Worm (Caenorhabditis elegans) whole organism, late embryonic: ENCODE results near the gene ztf-8.
A peak's percentile ranks its signal among the peaks of the same experiment; 100 is the strongest.

Experiments
- C08G9.2 ChIP-seq: sonication (generic microtip); optimal IDR thresholded peaks from 2 replicates; lab custom pipeline; 2016; ENCODE audit warnings: mild to moderate bottlenecking, missing genetic modification characterization, moderate library complexity, missing compliant biosample characterization
- C38D4.7 ChIP-seq: fragments of 200-800 bp; sonication (Bioruptor generic); optimal IDR thresholded peaks from 2 replicates; lab custom pipeline; 2018; ENCODE audit warnings: mild to moderate bottlenecking, missing genetic modification characterization, moderate library complexity, missing compliant biosample characterization
- K02D7.2 ChIP-seq: sonication (generic microtip); optimal IDR thresholded peaks from 2 replicates; lab custom pipeline; 2017; ENCODE audit warnings: mild to moderate bottlenecking, missing genetic modification characterization, missing compliant biosample characterization
- K09A11.1 ChIP-seq: sonication (generic microtip); optimal IDR thresholded peaks from 2 replicates; lab custom pipeline; 2017; ENCODE audit warnings: antibody characterized with exemption, mild to moderate bottlenecking, missing genetic modification characterization, missing compliant biosample characterization; ENCODE audit not compliant: insufficient read depth
- T23F11.4 ChIP-seq: fragments of 200-800 bp; sonication (Bioruptor generic); optimal IDR thresholded peaks from 2 replicates; lab custom pipeline; 2018; ENCODE audit warnings: mild to moderate bottlenecking, missing genetic modification characterization, missing compliant biosample characterization
- Y22D7AL.16 ChIP-seq: sonication (generic microtip); optimal IDR thresholded peaks from 2 replicates; lab custom pipeline; 2016; ENCODE audit warnings: missing genetic modification characterization, missing compliant biosample characterization
- ahr-1 ChIP-seq: sonication (generic microtip); optimal IDR thresholded peaks from 2 replicates; lab custom pipeline; 2016; ENCODE audit warnings: missing genetic modification characterization, missing compliant biosample characterization
- ama-1 ChIP-seq: fragments of 150-350 bp; optimal IDR thresholded peaks from 2 replicates; lab custom pipeline; 2014
- ceh-18 ChIP-seq: sonication (generic microtip); optimal IDR thresholded peaks from 2 replicates; lab custom pipeline; 2016; ENCODE audit warnings: missing genetic modification characterization, missing compliant biosample characterization
- ceh-30 ChIP-seq: fragments of 150-350 bp; optimal IDR thresholded peaks from 2 replicates; lab custom pipeline; 2014; ENCODE audit warnings: missing biosample characterization, missing genetic modification characterization
- ceh-34 ChIP-seq: sonication (generic microtip); optimal IDR thresholded peaks from 2 replicates; lab custom pipeline; 2016; ENCODE audit warnings: mild to moderate bottlenecking, missing genetic modification characterization, missing compliant biosample characterization
- ceh-45 ChIP-seq: fragments of 200-800 bp; sonication (Bioruptor generic); IDR thresholded peaks from 2 replicates; pipeline ENCODE4 v1.3.6; 2022; ENCODE audit warnings: missing genetic modification reagents, missing genetic modification characterization, missing compliant biosample characterization
- ceh-48 ChIP-seq: sonication (generic microtip); optimal IDR thresholded peaks from 2 replicates; lab custom pipeline; 2016; ENCODE audit warnings: missing genetic modification characterization, inconsistent platforms, missing compliant biosample characterization
- ceh-9 ChIP-seq: sonication (generic microtip); optimal IDR thresholded peaks from 2 replicates; lab custom pipeline; 2016; ENCODE audit warnings: mild to moderate bottlenecking, missing genetic modification characterization, inconsistent platforms, missing compliant biosample characterization
- dmd-4 ChIP-seq: sonication (generic microtip); optimal IDR thresholded peaks from 2 replicates; lab custom pipeline; 2016; ENCODE audit warnings: borderline replicate concordance, missing genetic modification characterization, missing compliant biosample characterization
- fkh-10 ChIP-seq: fragments of 150-350 bp; optimal IDR thresholded peaks from 2 replicates; lab custom pipeline; 2014; ENCODE audit warnings: missing biosample characterization, missing genetic modification reagents, missing genetic modification characterization
- fkh-6 ChIP-seq: sonication (generic microtip); optimal IDR thresholded peaks from 2 replicates; lab custom pipeline; 2016; ENCODE audit warnings: missing genetic modification characterization, missing compliant biosample characterization
- hlh-13 ChIP-seq: fragments of 200-800 bp; sonication (Bioruptor generic); optimal IDR thresholded peaks from 2 replicates; lab custom pipeline; 2018; ENCODE audit warnings: mild to moderate bottlenecking, missing genetic modification characterization, missing compliant biosample characterization
- hlh-30 ChIP-seq: sonication (generic microtip); optimal IDR thresholded peaks from 2 replicates; lab custom pipeline; 2017; ENCODE audit warnings: antibody characterized with exemption, missing genetic modification characterization, missing compliant biosample characterization; ENCODE audit not compliant: insufficient read depth
- hlh-6 ChIP-seq: sonication (generic microtip); optimal IDR thresholded peaks from 2 replicates; lab custom pipeline; 2016; ENCODE audit warnings: missing genotype, missing genetic modification characterization, missing compliant biosample characterization
- hlh-8 ChIP-seq: sonication (generic microtip); optimal IDR thresholded peaks from 2 replicates; lab custom pipeline; 2016; ENCODE audit warnings: missing genotype, missing genetic modification characterization, missing compliant biosample characterization
- lim-6 ChIP-seq: sonication (generic microtip); optimal IDR thresholded peaks from 2 replicates; lab custom pipeline; 2016; ENCODE audit warnings: missing genetic modification characterization, missing compliant biosample characterization
- lin-11 ChIP-seq: fragments of 200-800 bp; sonication (Bioruptor generic); optimal IDR thresholded peaks from 2 replicates; lab custom pipeline; 2018; ENCODE audit warnings: mild to moderate bottlenecking, missing genetic modification characterization, missing compliant biosample characterization
- madf-2 ChIP-seq: sonication (generic microtip); optimal IDR thresholded peaks from 2 replicates; lab custom pipeline; 2017; ENCODE audit warnings: missing genetic modification characterization, missing compliant biosample characterization
- mec-3 ChIP-seq: sonication (generic microtip); optimal IDR thresholded peaks from 2 replicates; lab custom pipeline; 2016; ENCODE audit warnings: borderline replicate concordance, missing genetic modification characterization, missing compliant biosample characterization
- nfya-1 ChIP-seq: sonication (generic microtip); optimal IDR thresholded peaks from 2 replicates; lab custom pipeline; 2017; ENCODE audit warnings: missing genetic modification characterization, mild to moderate bottlenecking, missing compliant biosample characterization, antibody characterized with exemption, moderate library complexity
- nhr-11 ChIP-seq: fragments of 150-350 bp; optimal IDR thresholded peaks from 2 replicates; lab custom pipeline; 2014; ENCODE audit warnings: missing biosample characterization, missing genetic modification characterization
- npax-4 ChIP-seq: sonication (generic microtip); optimal IDR thresholded peaks from 2 replicates; lab custom pipeline; 2016; ENCODE audit warnings: missing genetic modification characterization, missing compliant biosample characterization
- odd-2 ChIP-seq: sonication (generic microtip); optimal IDR thresholded peaks from 2 replicates; lab custom pipeline; 2017; ENCODE audit warnings: antibody characterized with exemption, mild to moderate bottlenecking, missing genetic modification characterization, missing compliant biosample characterization
- pag-3 ChIP-seq: sonication (generic microtip); optimal IDR thresholded peaks from 2 replicates; lab custom pipeline; 2016; ENCODE audit warnings: missing compliant biosample characterization, missing genetic modification characterization, borderline replicate concordance
- pat-9 ChIP-seq: fragments of 200-800 bp; sonication (Bioruptor generic); optimal IDR thresholded peaks from 2 replicates; lab custom pipeline; 2018; ENCODE audit warnings: mild to moderate bottlenecking, missing genetic modification characterization, moderate library complexity, missing compliant biosample characterization
- pha-4 ChIP-seq: fragments of 150-350 bp; optimal IDR thresholded peaks from 2 replicates; lab custom pipeline; 2018; ENCODE audit warnings: missing biosample characterization, missing genetic modification reagents, missing genetic modification characterization
- pros-1 ChIP-seq: fragments of 150-350 bp; optimal IDR thresholded peaks from 2 replicates; lab custom pipeline; 2014; ENCODE audit warnings: missing biosample characterization, missing genetic modification reagents, missing genetic modification characterization
- ref-2 ChIP-seq: sonication (generic microtip); optimal IDR thresholded peaks from 2 replicates; lab custom pipeline; 2016; ENCODE audit warnings: missing genetic modification characterization, missing compliant biosample characterization
- rnt-1 ChIP-seq: sonication (generic microtip); optimal IDR thresholded peaks from 2 replicates; lab custom pipeline; 2016; ENCODE audit warnings: missing genetic modification characterization, missing compliant biosample characterization
- sox-4 ChIP-seq: sonication (generic microtip); optimal IDR thresholded peaks from 2 replicates; lab custom pipeline; 2017; ENCODE audit warnings: mild to moderate bottlenecking, missing genetic modification characterization, inconsistent platforms, missing compliant biosample characterization
- tbx-2 ChIP-seq: sonication (generic microtip); optimal IDR thresholded peaks from 2 replicates; lab custom pipeline; 2016; ENCODE audit warnings: missing genetic modification characterization, missing compliant biosample characterization
- ttx-3 ChIP-seq: sonication (generic microtip); optimal IDR thresholded peaks from 2 replicates; lab custom pipeline; 2016; ENCODE audit warnings: missing genetic modification reagents, missing genetic modification characterization, missing compliant biosample characterization
- unc-3 ChIP-seq, 2 experiments: fragments of 200-800 bp in 1 of 2; sonication (Bioruptor generic) in 1 of 2; sonication (generic microtip) in 1 of 2; conservative IDR thresholded peaks in 1 of 2; optimal IDR thresholded peaks in 1 of 2; 2 replicates each; pipeline versions ENCODE4 v1.3.6 to Lab custom; 2016 to 2022; ENCODE audit warnings: missing compliant biosample characterization in 2 of 2, missing genetic modification characterization in 2 of 2, missing genetic modification reagents in 1 of 2

ztf-8 gene

DNA sequence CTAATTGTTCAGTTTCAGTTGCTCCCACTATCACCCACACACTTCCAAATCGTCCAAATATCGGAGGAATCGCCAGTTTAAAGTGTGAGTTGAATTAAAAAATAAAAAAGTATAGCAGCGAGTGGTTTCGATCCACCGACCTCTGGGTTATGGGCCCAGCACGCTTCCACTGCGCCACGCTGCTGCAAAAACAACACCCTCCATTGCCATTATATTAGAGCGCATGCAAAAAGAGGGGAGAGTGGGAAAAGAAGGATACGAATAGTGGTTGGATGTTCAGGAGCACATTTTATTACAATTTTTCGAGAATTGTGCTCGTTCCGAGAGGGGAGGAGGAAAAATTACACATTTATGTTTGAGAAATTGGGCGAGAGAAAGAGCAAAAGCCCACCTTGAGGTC, 21.6 kb upstream of the ztf-8 start (continued):
- TF ChIP-seq T23F11.4 (peak; percentile 81), pros-1 (tag; lab: Kevin White, UChicago) (no peak), ref-2 (peak; percentile 87), hlh-6 (tag; lab: Kevin White, UChicago) (peak; percentile 94), madf-2 (tag; lab: Kevin White, UChicago) (peak; percentile 77), dmd-4 (peak; percentile 73), ceh-45 (peak; percentile 80), mec-3 (tag; lab: Kevin White, UChicago) (peak; percentile 44), ahr-1 (tag; lab: Kevin White, UChicago) (peak; percentile 61), hlh-13 (GFP tag; lab: Kevin White, UChicago) (peak; percentile 88), hlh-8 (tag; lab: Kevin White, UChicago) (peak; percentile 73), K09A11.1 (tag; lab: Kevin White, UChicago) (peak; percentile 70), ceh-9 (tag; lab: Kevin White, UChicago) (peak; percentile 77), Y22D7AL.16 (tag; lab: Kevin White, UChicago) (peak; percentile 80), pag-3 (tag; lab: Kevin White, UChicago) (no peak), unc-3 (GFP tag; conservative IDR thresholded peaks at IDR 0.05; lab: Robert Waterston, UW) (peak; percentile 82), unc-3 (tag; optimal IDR thresholded peaks at IDR 0.05; lab: Kevin White, UChicago) (peak; percentile 78), nhr-11 (no peak), K02D7.2 (tag; lab: Kevin White, UChicago) (peak; percentile 80), ceh-18 (tag; lab: Kevin White, UChicago) (peak; percentile 85), nfya-1 (tag; lab: Kevin White, UChicago) (peak; percentile 68), lim-6 (peak; percentile 22), hlh-30 (tag; lab: Kevin White, UChicago) (peak; percentile 33), ttx-3 (tag; lab: Kevin White, UChicago) (peak; percentile 85), C08G9.2 (peak; percentile 83), C38D4.7 (GFP tag; lab: Kevin White, UChicago) (peak; percentile 85), fkh-6 (tag; lab: Kevin White, UChicago) (peak; percentile 89), sox-4 (peak; percentile 86), ceh-30 (tag; lab: Kevin White, UChicago) (peak; percentile 60), npax-4 (tag; lab: Kevin White, UChicago) (peak; percentile 79), ceh-48 (tag; lab: Kevin White, UChicago) (peak; percentile 75)

DNA sequence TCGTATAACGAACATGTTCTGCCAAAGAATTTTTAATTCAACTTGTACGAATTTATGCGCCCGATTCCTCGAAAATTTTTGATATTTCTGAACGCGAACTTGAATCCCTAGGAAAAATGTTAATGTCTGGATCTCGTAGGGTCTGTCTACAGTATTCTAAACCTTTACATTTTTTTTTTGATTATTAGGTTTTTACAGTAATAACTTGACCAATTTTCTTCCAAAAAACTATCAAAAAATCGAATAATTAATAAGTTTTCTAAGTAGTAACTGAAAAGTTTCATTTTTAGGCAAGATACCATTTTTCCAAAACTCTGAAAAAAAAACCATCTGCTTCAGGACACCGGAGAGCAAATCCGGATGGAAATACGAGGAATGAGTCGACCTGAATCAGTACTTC, 21.0 kb upstream of the ztf-8 start:
- no peak for TF ChIP-seq ceh-18 (tag; lab: Kevin White, UChicago)
- no peak for TF ChIP-seq fkh-10 (GFP tag; lab: Kevin White, UChicago)
- no peak for TF ChIP-seq hlh-8 (tag; lab: Kevin White, UChicago)
- TF ChIP-seq pha-4 (tag; lab: Kevin White, UChicago): no peak
- TF ChIP-seq ahr-1 (tag; lab: Kevin White, UChicago): no peak
- no peak for TF ChIP-seq odd-2 (tag; lab: Kevin White, UChicago)
- no peak for TF ChIP-seq hlh-30 (tag; lab: Kevin White, UChicago)
- TF ChIP-seq rnt-1 (tag; lab: Kevin White, UChicago): no peak
- TF ChIP-seq ceh-34 (tag; lab: Kevin White, UChicago): no peak
- no peak for TF ChIP-seq sox-4
- no peak for TF ChIP-seq ama-1
- no peak for TF ChIP-seq pat-9
- no peak for TF ChIP-seq fkh-6 (tag; lab: Kevin White, UChicago)
- no peak for TF ChIP-seq tbx-2 (tag; lab: Kevin White, UChicago)
- no peak for TF ChIP-seq lin-11 (tag; lab: Kevin White, UChicago)
- TF ChIP-seq C08G9.2: no peak
